Worm (Caenorhabditis elegans) whole organism, late embryonic: ENCODE results near the gene F11A10.5.

Experiments
- C08G9.2 ChIP-seq: sonication (generic microtip); optimal IDR thresholded peaks from 2 replicates; lab custom pipeline; 2016; ENCODE audit warnings: mild to moderate bottlenecking, missing genetic modification characterization, moderate library complexity, missing compliant biosample characterization
- K02D7.2 ChIP-seq: sonication (generic microtip); optimal IDR thresholded peaks from 2 replicates; lab custom pipeline; 2017; ENCODE audit warnings: mild to moderate bottlenecking, missing genetic modification characterization, missing compliant biosample characterization
- Y22D7AL.16 ChIP-seq: sonication (generic microtip); optimal IDR thresholded peaks from 2 replicates; lab custom pipeline; 2016; ENCODE audit warnings: missing genetic modification characterization, missing compliant biosample characterization
- ceh-18 ChIP-seq: sonication (generic microtip); optimal IDR thresholded peaks from 2 replicates; lab custom pipeline; 2016; ENCODE audit warnings: missing genetic modification characterization, missing compliant biosample characterization
- ceh-19 ChIP-seq: fragments of 200-800 bp; sonication (Bioruptor generic); optimal IDR thresholded peaks from 2 replicates; lab custom pipeline; 2018; ENCODE audit warnings: mild to moderate bottlenecking, missing genetic modification characterization, missing compliant biosample characterization
- ceh-2 ChIP-seq: sonication (generic microtip); optimal IDR thresholded peaks from 2 replicates; lab custom pipeline; 2016; ENCODE audit warnings: missing genotype, missing genetic modification characterization, missing compliant biosample characterization
- ceh-22 ChIP-seq: sonication (generic microtip); optimal IDR thresholded peaks from 2 replicates; lab custom pipeline; 2017; ENCODE audit warnings: missing biosample characterization, missing genetic modification characterization
- ceh-30 ChIP-seq: fragments of 150-350 bp; optimal IDR thresholded peaks from 2 replicates; lab custom pipeline; 2014; ENCODE audit warnings: missing biosample characterization, missing genetic modification characterization
- ceh-31 ChIP-seq: sonication (generic microtip); optimal IDR thresholded peaks from 2 replicates; lab custom pipeline; 2016; ENCODE audit warnings: missing genetic modification characterization, missing compliant biosample characterization
- ceh-48 ChIP-seq: sonication (generic microtip); optimal IDR thresholded peaks from 2 replicates; lab custom pipeline; 2016; ENCODE audit warnings: missing genetic modification characterization, inconsistent platforms, missing compliant biosample characterization
- ceh-6 ChIP-seq: fragments of 200-800 bp; sonication (Bioruptor generic); optimal IDR thresholded peaks from 2 replicates; lab custom pipeline; 2018; ENCODE audit warnings: mild to moderate bottlenecking, missing genetic modification characterization, missing compliant biosample characterization
- elt-2 ChIP-seq: sonication (generic microtip); optimal IDR thresholded peaks from 2 replicates; lab custom pipeline; 2016; ENCODE audit warnings: missing genetic modification reagents, missing genetic modification characterization, missing compliant biosample characterization
- elt-4 ChIP-seq: sonication (generic microtip); optimal IDR thresholded peaks from 2 replicates; lab custom pipeline; 2016; ENCODE audit warnings: missing genetic modification characterization, missing compliant biosample characterization
- eyg-1 ChIP-seq: sonication (generic microtip); optimal IDR thresholded peaks from 2 replicates; lab custom pipeline; 2016; ENCODE audit warnings: missing genotype, missing genetic modification characterization, missing compliant biosample characterization
- fkh-6 ChIP-seq: sonication (generic microtip); optimal IDR thresholded peaks from 2 replicates; lab custom pipeline; 2016; ENCODE audit warnings: missing genetic modification characterization, missing compliant biosample characterization
- gmeb-2 ChIP-seq: sonication (generic microtip); optimal IDR thresholded peaks from 2 replicates; lab custom pipeline; 2016; ENCODE audit warnings: missing genetic modification characterization, inconsistent platforms, missing compliant biosample characterization
- hlh-15 ChIP-seq: sonication (generic microtip); optimal IDR thresholded peaks from 2 replicates; lab custom pipeline; 2016; ENCODE audit warnings: missing genetic modification characterization, missing compliant biosample characterization
- hlh-6 ChIP-seq: sonication (generic microtip); optimal IDR thresholded peaks from 2 replicates; lab custom pipeline; 2016; ENCODE audit warnings: missing genotype, missing genetic modification characterization, missing compliant biosample characterization
- lim-6 ChIP-seq: sonication (generic microtip); optimal IDR thresholded peaks from 2 replicates; lab custom pipeline; 2016; ENCODE audit warnings: missing genetic modification characterization, missing compliant biosample characterization
- lin-11 ChIP-seq: fragments of 200-800 bp; sonication (Bioruptor generic); optimal IDR thresholded peaks from 2 replicates; lab custom pipeline; 2018; ENCODE audit warnings: mild to moderate bottlenecking, missing genetic modification characterization, missing compliant biosample characterization
- madf-2 ChIP-seq: sonication (generic microtip); optimal IDR thresholded peaks from 2 replicates; lab custom pipeline; 2017; ENCODE audit warnings: missing genetic modification characterization, missing compliant biosample characterization
- nfya-1 ChIP-seq: sonication (generic microtip); optimal IDR thresholded peaks from 2 replicates; lab custom pipeline; 2017; ENCODE audit warnings: missing genetic modification characterization, mild to moderate bottlenecking, missing compliant biosample characterization, antibody characterized with exemption, moderate library complexity
- pag-3 ChIP-seq: sonication (generic microtip); optimal IDR thresholded peaks from 2 replicates; lab custom pipeline; 2016; ENCODE audit warnings: missing compliant biosample characterization, missing genetic modification characterization, borderline replicate concordance
- pat-9 ChIP-seq: fragments of 200-800 bp; sonication (Bioruptor generic); optimal IDR thresholded peaks from 2 replicates; lab custom pipeline; 2018; ENCODE audit warnings: mild to moderate bottlenecking, missing genetic modification characterization, moderate library complexity, missing compliant biosample characterization
- pax-1 ChIP-seq: fragments of 150-350 bp; optimal IDR thresholded peaks from 2 replicates; lab custom pipeline; 2014; ENCODE audit warnings: missing biosample characterization, missing genetic modification characterization
- pha-4 ChIP-seq: fragments of 150-350 bp; optimal IDR thresholded peaks from 2 replicates; lab custom pipeline; 2018; ENCODE audit warnings: missing biosample characterization, missing genetic modification reagents, missing genetic modification characterization
- pqm-1 ChIP-seq: sonication (generic microtip); optimal IDR thresholded peaks from 2 replicates; lab custom pipeline; 2016; ENCODE audit warnings: missing genetic modification characterization, missing compliant biosample characterization
- rnt-1 ChIP-seq: sonication (generic microtip); optimal IDR thresholded peaks from 2 replicates; lab custom pipeline; 2016; ENCODE audit warnings: missing genetic modification characterization, missing compliant biosample characterization
- sdc-2 ChIP-seq: sonication (generic microtip); optimal IDR thresholded peaks from 2 replicates; lab custom pipeline; 2016; ENCODE audit warnings: missing genotype, missing genetic modification characterization, missing compliant biosample characterization
- sox-2 ChIP-seq: fragments of 200-800 bp; sonication (Bioruptor generic); IDR thresholded peaks from 2 replicates; pipeline ENCODE4 v1.3.6; 2022; ENCODE audit warnings: missing genetic modification reagents, missing genetic modification characterization, missing compliant biosample characterization
- sox-4 ChIP-seq: sonication (generic microtip); optimal IDR thresholded peaks from 2 replicates; lab custom pipeline; 2017; ENCODE audit warnings: mild to moderate bottlenecking, missing genetic modification characterization, inconsistent platforms, missing compliant biosample characterization
- tbx-2 ChIP-seq: sonication (generic microtip); optimal IDR thresholded peaks from 2 replicates; lab custom pipeline; 2016; ENCODE audit warnings: missing genetic modification characterization, missing compliant biosample characterization
- ttx-3 ChIP-seq: sonication (generic microtip); optimal IDR thresholded peaks from 2 replicates; lab custom pipeline; 2016; ENCODE audit warnings: missing genetic modification reagents, missing genetic modification characterization, missing compliant biosample characterization
- unc-3 ChIP-seq, 2 experiments: fragments of 200-800 bp in 1 of 2; sonication (Bioruptor generic) in 1 of 2; sonication (generic microtip) in 1 of 2; conservative IDR thresholded peaks in 1 of 2; optimal IDR thresholded peaks in 1 of 2; 2 replicates each; pipeline versions ENCODE4 v1.3.6 to Lab custom; 2016 to 2022; ENCODE audit warnings: missing compliant biosample characterization in 2 of 2, missing genetic modification characterization in 2 of 2, missing genetic modification reagents in 1 of 2
- unc-86 ChIP-seq: sonication (generic microtip); optimal IDR thresholded peaks from 2 replicates; lab custom pipeline; 2016; ENCODE audit warnings: missing genetic modification characterization, missing compliant biosample characterization
- zip-5 ChIP-seq: sonication (generic microtip); optimal IDR thresholded peaks from 2 replicates; lab custom pipeline; 2016; ENCODE audit warnings: missing genetic modification characterization, missing compliant biosample characterization

The F11A10.5 gene

DNA sequence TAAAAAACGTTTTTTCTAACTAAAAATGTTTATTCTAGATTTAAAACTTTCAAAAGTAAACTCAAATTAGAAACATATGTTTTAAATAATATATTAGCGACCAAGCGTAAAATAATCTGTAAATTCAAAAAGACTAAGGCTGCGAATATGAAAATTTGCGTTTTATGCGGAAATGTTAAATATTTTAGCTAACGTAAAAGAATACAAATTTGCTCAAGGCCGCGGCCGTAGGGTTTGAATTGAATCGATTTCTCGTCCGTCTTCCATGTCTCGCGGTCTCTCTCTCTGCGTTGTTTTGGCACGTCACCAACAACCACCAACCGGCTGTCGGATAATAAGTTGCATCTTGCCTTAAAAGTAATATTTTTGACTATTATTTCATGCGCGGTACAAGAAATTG, at the start of gene F11A10.5:
F11A10.5 (plus strand) TSS at position 301 of the 400 bp plus-strand sequence.
- TF ChIP-seq ceh-30 (tag; lab: Kevin White, UChicago) (no peak), ceh-18 (tag; lab: Kevin White, UChicago) (no peak), pat-9 (tag; lab: Kevin White, UChicago) (no peak), pha-4 (tag; lab: Kevin White, UChicago) (no peak), rnt-1 (no peak), ceh-31 (tag; lab: Kevin White, UChicago) (peak; percentile 10), ceh-22 (tag; lab: Kevin White, UChicago) (no peak), Y22D7AL.16 (tag; lab: Kevin White, UChicago) (no peak), ceh-2 (tag; lab: Kevin White, UChicago) (no peak), pax-1 (tag; lab: Kevin White, UChicago) (no peak), ttx-3 (no peak), fkh-6 (no peak), zip-5 (tag; lab: Kevin White, UChicago) (peak; percentile 16), ceh-48 (peak; percentile 47)

DNA sequence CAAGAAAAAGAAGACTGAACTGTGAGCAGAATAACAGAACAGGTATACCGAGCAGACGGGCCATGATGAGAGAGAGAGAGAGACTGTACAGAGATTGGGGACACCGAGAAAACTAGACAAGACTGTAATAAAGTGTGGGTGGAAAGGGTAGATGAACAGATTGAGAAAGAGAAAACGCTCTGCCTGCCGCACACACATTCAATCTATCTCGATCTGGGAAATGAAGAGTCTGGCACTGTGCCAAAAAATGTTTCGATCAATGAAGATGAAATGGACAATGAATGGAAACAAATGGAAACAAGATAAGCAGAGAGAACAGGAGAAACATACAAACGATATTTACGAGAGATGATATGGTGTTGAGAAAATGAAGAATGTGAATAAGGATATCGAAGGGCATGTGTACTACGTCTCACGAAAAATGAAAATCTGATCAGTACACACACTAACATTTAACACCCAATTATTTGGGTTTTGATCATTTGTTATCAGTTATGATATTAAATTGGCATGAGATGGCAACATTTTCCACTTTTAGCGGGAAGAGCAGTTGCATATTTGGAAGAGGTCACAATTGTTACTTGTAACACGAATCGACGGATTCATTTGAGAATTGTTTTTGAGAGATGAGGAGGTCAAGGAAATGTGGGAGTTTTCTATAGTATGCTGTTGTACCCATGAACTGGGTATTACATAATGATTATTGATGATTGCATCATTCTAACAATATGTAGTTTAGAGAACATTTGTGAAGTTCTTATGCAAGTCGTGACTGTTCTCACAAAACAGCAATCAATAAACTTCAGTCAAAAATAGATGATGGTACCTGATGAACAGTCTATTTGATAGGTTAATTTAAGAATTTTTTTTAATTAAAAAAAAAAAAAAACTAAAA, 48.8 kb upstream of the F11A10.5 start:
- TF ChIP-seq elt-4 (no peak), tbx-2 (tag; lab: Kevin White, UChicago) (no peak), pag-3 (no peak)

- no peak for TF ChIP-seq zip-5 (tag; lab: Kevin White, UChicago)
- peak; percentile 76 for TF ChIP-seq elt-2 (tag; lab: Kevin White, UChicago)
- TF ChIP-seq, all 69 proteins: peak for 1
Observed at ce11 chrIV:12046524-12047203, 47.3 kb upstream of the F11A10.5 start, which contains the start of gene T12G3.2. Gene T12G3.2 (minus strand): TSS chrIV:12046967.

ce11 chrIV:12047552-12048347, 46.2 kb upstream of the F11A10.5 start, which contains the start of gene T12G3.4:
Gene T12G3.4 (plus strand): TSS chrIV:12048256.
- no peak for TF ChIP-seq eyg-1 (tag; lab: Kevin White, UChicago)
- no peak for TF ChIP-seq ceh-6 (GFP tag; lab: Kevin White, UChicago)
- no peak for TF ChIP-seq ceh-48
- no peak for TF ChIP-seq K02D7.2
- no peak for TF ChIP-seq ceh-18 (tag; lab: Kevin White, UChicago)
- no peak for TF ChIP-seq C08G9.2 (tag; lab: Kevin White, UChicago)
- no peak for TF ChIP-seq gmeb-2 (tag; lab: Kevin White, UChicago)

- TF ChIP-seq pax-1 (tag; lab: Kevin White, UChicago) (no peak), ceh-18 (tag; lab: Kevin White, UChicago) (no peak), nfya-1 (tag; lab: Kevin White, UChicago) (no peak), sox-4 (tag; lab: Kevin White, UChicago) (no peak), hlh-6 (tag; lab: Kevin White, UChicago) (no peak), pqm-1 (tag; lab: Kevin White, UChicago) (no peak), ceh-19 (GFP tag; lab: Kevin White, UChicago) (no peak), lim-6 (tag; lab: Kevin White, UChicago) (no peak), sdc-2 (no peak), unc-3 (GFP tag; conservative IDR thresholded peaks at IDR 0.05; lab: Robert Waterston, UW) (no peak), unc-3 (tag; optimal IDR thresholded peaks at IDR 0.05; lab: Kevin White, UChicago) (no peak), sox-2 (GFP tag; lab: Robert Waterston, UW) (no peak), lin-11 (tag; lab: Kevin White, UChicago) (no peak), madf-2 (no peak), hlh-15 (tag; lab: Kevin White, UChicago) (no peak), unc-86 (tag; lab: Kevin White, UChicago) (no peak)
- TF ChIP-seq, all 69 proteins: peak for 0
Observed at ce11 chrIV:12051049-12051792, 42.7 kb upstream of the F11A10.5 start, which contains the start of the genes bre-5 and spt-5. Gene bre-5 (minus strand): TSS chrIV:12051215. Gene spt-5 (plus strand): TSS chrIV:12051491.
